Worm (Caenorhabditis elegans): ENCODE measurements around the gene ZK930.7.

DNA sequence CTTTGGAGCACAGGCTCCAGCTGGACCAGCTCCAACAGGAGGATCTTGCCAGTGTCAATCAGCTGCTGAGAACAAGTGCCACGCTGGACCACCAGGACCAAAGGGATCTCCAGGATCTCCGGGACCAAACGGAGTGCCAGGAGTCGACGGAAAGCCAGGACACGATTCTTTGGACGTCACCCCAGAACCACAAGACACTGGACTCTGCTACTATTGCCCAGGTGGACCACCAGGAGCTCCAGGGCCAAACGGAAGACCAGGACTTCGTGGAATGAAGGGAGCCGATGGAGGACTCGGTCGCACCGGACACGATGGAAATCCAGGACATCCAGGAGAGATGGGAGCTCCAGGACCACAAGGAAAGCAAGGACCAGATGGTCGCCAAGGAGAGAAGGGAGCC, 45.5 kb upstream of the ZK930.7 start:
- TF ChIP-seq ceh-36 (tag; optimal IDR thresholded peaks at IDR 0.05) (no peak), ets-7 (tag; optimal IDR thresholded peaks at IDR 0.05) (no peak), ama-1 (optimal IDR thresholded peaks at IDR 0.05) (no peak), sea-1 (GFP tag; conservative IDR thresholded peaks at IDR 0.05) (no peak), aly-1 (tag; optimal IDR thresholded peaks at IDR 0.05) (no peak)

Data from whole organism, early embryonic.